Fruit fly (Drosophila melanogaster) whole organism, embryonic: ENCODE data around the gene CG9270.

ENCODE experiments used
- B-H1 ChIP-seq: fragments of 200-800 bp; sonication (Bioruptor generic); IDR thresholded peaks from 3 replicates; pipeline ENCODE4 v1.3.6; 2022; ENCODE audit warnings: missing biosample characterization, missing genetic modification characterization
- CG11695 ChIP-seq: fragments of 200-800 bp; sonication (Bioruptor generic); IDR thresholded peaks from 3 replicates; pipeline ENCODE4 v1.3.6; 2022; ENCODE audit warnings: missing biosample characterization, missing genetic modification characterization
- CG13424 ChIP-seq: fragments of 200-800 bp; sonication (Bioruptor generic); optimal IDR thresholded peaks from 2 replicates; lab custom pipeline; 2019; ENCODE audit warnings: missing biosample characterization, mild to moderate bottlenecking, missing genetic modification characterization, moderate library complexity
- CG13775 ChIP-seq: fragments of 200-800 bp; sonication (Bioruptor generic); optimal IDR thresholded peaks from 3 replicates; lab custom pipeline; 2017; ENCODE audit warnings: missing biosample characterization, mild to moderate bottlenecking, missing genetic modification characterization
- CG17328 ChIP-seq: fragments of 200-800 bp; sonication (Bioruptor generic); IDR thresholded peaks from 2 replicates; pipeline ENCODE4 v1.3.6; 2022; ENCODE audit warnings: missing biosample characterization, missing genetic modification characterization
- CG17829 ChIP-seq: fragments of 200-800 bp; optimal IDR thresholded peaks from 2 replicates; lab custom pipeline; 2019; ENCODE audit warnings: missing biosample characterization, mild to moderate bottlenecking, missing genetic modification characterization, moderate library complexity
- CG4617 ChIP-seq: fragments of 200-800 bp; sonication (Bioruptor generic); optimal IDR thresholded peaks from 3 replicates; lab custom pipeline; 2016; ENCODE audit warnings: missing biosample characterization, missing genetic modification characterization, borderline replicate concordance
- CG6272 ChIP-seq: fragments of 200-800 bp; sonication (Bioruptor generic); IDR thresholded peaks from 2 replicates; pipeline ENCODE4 v1.3.6; 2022; ENCODE audit warnings: missing biosample characterization, missing genetic modification characterization
- CG6791 ChIP-seq: fragments of 200-800 bp; sonication (Bioruptor generic); IDR thresholded peaks from 3 replicates; pipeline ENCODE4 v1.3.6; 2022; ENCODE audit warnings: missing biosample characterization, missing genetic modification characterization; ENCODE audit not compliant: partially characterized antibody
- CG6854 ChIP-seq: fragments of 200-800 bp; sonication (Bioruptor generic); optimal IDR thresholded peaks from 3 replicates; lab custom pipeline; 2017; ENCODE audit warnings: missing biosample characterization, mild to moderate bottlenecking, missing genetic modification characterization
- CG8281 ChIP-seq: fragments of 200-800 bp; sonication (Bioruptor generic); optimal IDR thresholded peaks from 2 replicates; lab custom pipeline; 2018; ENCODE audit warnings: missing biosample characterization, mild to moderate bottlenecking, missing genetic modification characterization, moderate library complexity
- CG9215 ChIP-seq: fragments of 200-800 bp; sonication (Bioruptor generic); IDR thresholded peaks from 2 replicates; pipeline ENCODE4 v1.3.6; 2022; ENCODE audit warnings: missing biosample characterization, missing genetic modification characterization
- Chrac-16 ChIP-seq: fragments of 200-800 bp; sonication (Bioruptor generic); optimal IDR thresholded peaks from 3 replicates; lab custom pipeline; 2016; ENCODE audit warnings: missing biosample characterization, missing genetic modification characterization
- D19A ChIP-seq: fragments of 200-800 bp; optimal IDR thresholded peaks from 3 replicates; lab custom pipeline; 2019; ENCODE audit warnings: missing biosample characterization, mild to moderate bottlenecking, missing genetic modification characterization, moderate library complexity
- Ets65A ChIP-seq: fragments of 200-800 bp; sonication (Bioruptor generic); peaks from one replicate; lab custom pipeline; 2016; ENCODE audit warnings: missing biosample characterization, missing genetic modification characterization
- HLH3B ChIP-seq: fragments of 200-800 bp; sonication (Bioruptor generic); IDR thresholded peaks from 2 replicates; pipeline ENCODE4 v1.3.6; 2022; ENCODE audit warnings: missing biosample characterization, missing genetic modification characterization
- Hr39 ChIP-seq: fragments of >200 bp; optimal IDR thresholded peaks from 2 replicates; lab custom pipeline; 2017
- Hsf ChIP-seq: fragments of 200-800 bp; sonication (Bioruptor generic); optimal IDR thresholded peaks from 3 replicates; lab custom pipeline; 2016; ENCODE audit warnings: missing biosample characterization, missing genetic modification characterization
- Kr ChIP-seq: fragments of 200-800 bp; sonication (Bioruptor generic); optimal IDR thresholded peaks from 2 replicates; lab custom pipeline; 2017; ENCODE audit warnings: missing biosample characterization, mild to moderate bottlenecking, missing genetic modification characterization
- Med ChIP-seq: fragments of 200-800 bp; sonication (Bioruptor generic); peaks from one replicate; lab custom pipeline; 2016; ENCODE audit warnings: missing biosample characterization, missing genetic modification characterization, mild to moderate bottlenecking, inconsistent platforms, moderate library complexity
- Sin3A ChIP-seq: fragments of >200 bp; optimal IDR thresholded peaks from 2 replicates; lab custom pipeline; 2018
- Six4 ChIP-seq: fragments of 200-800 bp; sonication (Bioruptor generic); optimal IDR thresholded peaks from 2 replicates; lab custom pipeline; 2016; ENCODE audit warnings: missing biosample characterization, missing genetic modification characterization
- Stat92E ChIP-seq, 3 experiments: fragments of >200 bp in 2 of 3; fragments of 200-800 bp in 1 of 3; sonication (Bioruptor generic) in 1 of 3; optimal IDR thresholded peaks; 2 replicates each; lab custom pipeline; 2017 to 2019; ENCODE audit warnings: missing biosample characterization in 3 of 3, missing genetic modification characterization in 3 of 3, mild to moderate bottlenecking in 1 of 3, moderate library complexity in 1 of 3
- Xbp1 ChIP-seq: fragments of 200-800 bp; sonication (Bioruptor generic); optimal IDR thresholded peaks from 3 replicates; lab custom pipeline; 2016; ENCODE audit warnings: missing biosample characterization, mild to moderate bottlenecking, missing genetic modification characterization
- ap ChIP-seq: fragments of 200-800 bp; sonication (Bioruptor generic); IDR thresholded peaks from 2 replicates; pipeline ENCODE4 v1.3.6; 2022; ENCODE audit warnings: missing biosample characterization, missing genetic modification characterization
- ara ChIP-seq: fragments of 200-800 bp; sonication (Bioruptor generic); IDR thresholded peaks from 2 replicates; pipeline ENCODE4 v1.3.6; 2022; ENCODE audit warnings: missing biosample characterization, missing genetic modification characterization
- bab2 ChIP-seq: fragments of 200-800 bp; sonication (Bioruptor generic); optimal IDR thresholded peaks from 2 replicates; lab custom pipeline; 2016; ENCODE audit warnings: missing biosample characterization, missing genetic modification characterization
- ci ChIP-seq: fragments of 200-800 bp; sonication (Bioruptor generic); IDR thresholded peaks from 3 replicates; pipeline ENCODE4 v1.3.6; 2022; ENCODE audit warnings: missing biosample characterization, missing genetic modification characterization
- fd64A ChIP-seq: fragments of 200-800 bp; sonication (Bioruptor generic); optimal IDR thresholded peaks from 3 replicates; lab custom pipeline; 2018; ENCODE audit warnings: missing biosample characterization, mild to moderate bottlenecking, missing genetic modification characterization
- ftz-f1 ChIP-seq: fragments of 200-800 bp; sonication (Bioruptor generic); optimal IDR thresholded peaks from 2 replicates; lab custom pipeline; 2016; ENCODE audit warnings: missing biosample characterization, missing genetic modification characterization
- gem ChIP-seq: fragments of 200-800 bp; sonication (Bioruptor generic); optimal IDR thresholded peaks from 2 replicates; lab custom pipeline; 2019; ENCODE audit warnings: missing biosample characterization, mild to moderate bottlenecking, missing genetic modification characterization, moderate library complexity
- grn ChIP-seq: fragments of 200-800 bp; sonication (Bioruptor generic); optimal IDR thresholded peaks from 3 replicates; lab custom pipeline; 2017; ENCODE audit warnings: missing biosample characterization, missing genetic modification characterization
- ind ChIP-seq: fragments of 200-800 bp; sonication (Bioruptor generic); optimal IDR thresholded peaks from 3 replicates; lab custom pipeline; 2016; ENCODE audit warnings: missing biosample characterization, missing genetic modification characterization
- lmd ChIP-seq: fragments of 200-800 bp; sonication (Bioruptor generic); IDR thresholded peaks from 2 replicates; pipeline ENCODE4 v1.3.6; 2022; ENCODE audit warnings: missing biosample characterization, missing genetic modification characterization
- maf-S ChIP-seq: fragments of 200-800 bp; sonication (Bioruptor generic); optimal IDR thresholded peaks from 2 replicates; lab custom pipeline; 2016; ENCODE audit warnings: missing biosample characterization, missing genetic modification characterization
- p53 ChIP-seq: fragments of 200-800 bp; sonication (Bioruptor generic); optimal IDR thresholded peaks from 2 replicates; lab custom pipeline; 2016; ENCODE audit warnings: missing biosample characterization, missing genetic modification characterization
- pho ChIP-seq: fragments of 200-800 bp; sonication (Bioruptor generic); optimal IDR thresholded peaks from 2 replicates; lab custom pipeline; 2016; ENCODE audit warnings: missing biosample characterization, missing genetic modification characterization
- psq ChIP-seq: fragments of 200-800 bp; sonication (Bioruptor generic); optimal IDR thresholded peaks from 2 replicates; lab custom pipeline; 2017; ENCODE audit warnings: missing biosample characterization, missing genetic modification characterization
- sens ChIP-seq: fragments of 200-800 bp; sonication (Bioruptor generic); peaks from one replicate; lab custom pipeline; 2016; ENCODE audit warnings: missing biosample characterization, missing genetic modification characterization
- tap ChIP-seq: fragments of 200-800 bp; optimal IDR thresholded peaks from 3 replicates; lab custom pipeline; 2019; ENCODE audit warnings: missing biosample characterization, mild to moderate bottlenecking, missing genetic modification characterization, moderate library complexity
- tio ChIP-seq: fragments of 200-800 bp; sonication (Bioruptor generic); optimal IDR thresholded peaks from 2 replicates; lab custom pipeline; 2017; ENCODE audit warnings: missing biosample characterization, missing genetic modification characterization, inconsistent platforms
- trh ChIP-seq: fragments of 200-800 bp; sonication (Bioruptor generic); optimal IDR thresholded peaks from 2 replicates; lab custom pipeline; 2016; ENCODE audit warnings: missing biosample characterization, missing genetic modification characterization

CG9270 gene

dm6 chr2L:20881353-20882079, 52.4 kb downstream of the CG9270 start (continued):
- TF ChIP-seq ftz-f1 (GFP tag; lab: Kevin White, UChicago) (no peak), psq (GFP tag; lab: Kevin White, UChicago) (no peak), Hr39 (lab: Kevin White, UChicago) (no peak), HLH3B (0 out of 2 replicates have a peak, but pooled peaks have one; percentile 53), D19A (no peak), lmd (peak; percentile 71; the same call in 1 of the 2 replicates), Sin3A (lab: Kevin White, UChicago) (no peak), maf-S (GFP tag; lab: Kevin White, UChicago) (no peak), p53 (GFP tag; lab: Kevin White, UChicago) (no peak), pho (GFP tag; lab: Kevin White, UChicago) (peak; percentile 70), B-H1 (peak; percentile 49; the same call in 1 of the 3 replicates), CG6854 (GFP tag; lab: Kevin White, UChicago) (no peak), CG4617 (GFP tag; lab: Kevin White, UChicago) (no peak), bab2 (GFP tag; lab: Kevin White, UChicago) (peak; percentile 53), trh (GFP tag; lab: Kevin White, UChicago) (no peak), CG8281 (tag; lab: Kevin White, UChicago) (no peak), fd64A (GFP tag; lab: Kevin White, UChicago) (no peak), grn (GFP tag; lab: Kevin White, UChicago) (no peak), ara (0 out of 2 replicates have a peak, but pooled peaks have one; percentile 47), ci (GFP tag; lab: Robert Waterston, UW) (peak; percentile 60; the same call in 1 of the 3 replicates), CG17829 (tag; lab: Kevin White, UChicago) (no peak), tap (no peak), CG11695 (peak; percentile 44; the same call in 1 of the 3 replicates), CG9215 (GFP tag; lab: Robert Waterston, UW) (no peak), Stat92E (GFP tag; optimal IDR thresholded peaks at IDR 0.05; lab: Kevin White, UChicago) (no peak), CG6791 (GFP tag; lab: Robert Waterston, UW) (0 out of 3 replicates have a peak, but pooled peaks have one; percentile 25), Chrac-16 (GFP tag; lab: Kevin White, UChicago) (peak; percentile 11), CG13424 (tag; lab: Kevin White, UChicago) (no peak), Xbp1 (peak; percentile 50), Hsf (GFP tag; lab: Kevin White, UChicago) (peak; percentile 64), Kr (GFP tag; lab: Kevin White, UChicago) (no peak), ap (GFP tag; lab: Robert Waterston, UW) (no peak), CG6272 (GFP tag; lab: Robert Waterston, UW) (no peak), CG13775 (GFP tag; lab: Kevin White, UChicago) (peak; percentile 0)

- TF ChIP-seq Med (peak; percentile 43), sens (GFP tag; lab: Kevin White, UChicago) (peak; percentile 26), ind (GFP tag; lab: Kevin White, UChicago) (peak; percentile 10), CG17328 (GFP tag; lab: Robert Waterston, UW) (no peak), Six4 (GFP tag; lab: Kevin White, UChicago) (no peak), tio (GFP tag; lab: Kevin White, UChicago) (peak; percentile 3), Ets65A (peak; percentile 71), gem (tag; lab: Kevin White, UChicago) (peak; percentile 3)
These were observed 53.4 kb downstream of the CG9270 start for dm6 chr2L:20880476-20880875.
